Worm (Caenorhabditis elegans): ENCODE measurements around the gene F41E7.6.

The F41E7.6 gene

ce11 chrX:10315905-10316304, 5.6 kb upstream of the F41E7.6 start, which contains the start of gene F41E7.9:
F41E7.9 (minus strand) TSS chrX:10316005.
- no peak for TF ChIP-seq ama-1 (optimal IDR thresholded peaks at IDR 0.05)
- no peak for TF ChIP-seq ama-1 (GFP tag; optimal IDR thresholded peaks at IDR 0.05)
- no peak for TF ChIP-seq snpc-1.1 (tag; optimal IDR thresholded peaks at IDR 0.05; ENCODE audit: insufficient read depth)
- TF ChIP-seq tbp1 (GFP tag; optimal IDR thresholded peaks at IDR 0.05), result no peak
- TF ChIP-seq nfyb-1 (GFP tag; IDR thresholded peaks at IDR 0.05), result no peak
- no peak for TF ChIP-seq Y53F4B.3 (GFP tag; IDR thresholded peaks at IDR 0.05)
- no peak for TF ChIP-seq zim-3 (tag; optimal IDR thresholded peaks at IDR 0.05)
- no peak for TF ChIP-seq D2030.7 (GFP tag; IDR thresholded peaks at IDR 0.05)
- no peak for TF ChIP-seq xnd-1 (tag; optimal IDR thresholded peaks at IDR 0.05)
- TF ChIP-seq nhr-80 (tag; optimal IDR thresholded peaks at IDR 0.05), result no peak
- no peak for TF ChIP-seq attf-3 (GFP tag; conservative IDR thresholded peaks at IDR 0.05)
- no peak for TF ChIP-seq ztf-18 (tag; optimal IDR thresholded peaks at IDR 0.05)
- no peak for TF ChIP-seq madf-10 (tag; optimal IDR thresholded peaks at IDR 0.05)

- TF ChIP-seq let-607 (tag; optimal IDR thresholded peaks at IDR 0.05) (no peak), ztf-26 (tag; optimal IDR thresholded peaks at IDR 0.05) (no peak)
Measured at ce11 chrX:10307495-10307894, 2.8 kb downstream of the F41E7.6 start, which contains the start of gene F41E7.7. F41E7.7 (plus strand) TSS chrX:10307795.

- TF ChIP-seq gei-17 (GFP tag; optimal IDR thresholded peaks at IDR 0.05), result no peak
- no peak for TF ChIP-seq aptf-3 (GFP tag; IDR thresholded peaks at IDR 0.05)
- no peak for TF ChIP-seq ama-1 (optimal IDR thresholded peaks at IDR 0.05)
- no peak for TF ChIP-seq ama-1 (GFP tag; optimal IDR thresholded peaks at IDR 0.05)
- TF ChIP-seq mxl-1 (tag; optimal IDR thresholded peaks at IDR 0.05), result no peak
- no peak for TF ChIP-seq lin-35 (GFP tag; optimal IDR thresholded peaks at IDR 0.05)
- TF ChIP-seq T26A5.8 (tag; optimal IDR thresholded peaks at IDR 0.05), result no peak
- TF ChIP-seq hsf-1 (GFP tag; IDR thresholded peaks at IDR 0.05), result no peak
- no peak for TF ChIP-seq atf-7 (tag; optimal IDR thresholded peaks at IDR 0.05)
- no peak for TF ChIP-seq nfya-1 (tag; optimal IDR thresholded peaks at IDR 0.05; ENCODE audit: borderline replicate concordance, insufficient read depth)
- TF ChIP-seq dox-1 (GFP tag; IDR thresholded peaks at IDR 0.05), result no peak
- TF ChIP-seq akir-1 (GFP tag; optimal IDR thresholded peaks at IDR 0.05), result no peak
- no peak for TF ChIP-seq F37B4.10 (GFP tag; IDR thresholded peaks at IDR 0.05)
- TF ChIP-seq sdz-38 (tag; optimal IDR thresholded peaks at IDR 0.05), result no peak
- TF ChIP-seq attf-5 (GFP tag; optimal IDR thresholded peaks at IDR 0.05), result no peak
- no peak for TF ChIP-seq tbp1 (GFP tag; optimal IDR thresholded peaks at IDR 0.05)
- TF ChIP-seq ceh-40 (GFP tag; IDR thresholded peaks at IDR 0.05), result no peak
- TF ChIP-seq snpc-1.3 (tag; optimal IDR thresholded peaks at IDR 0.05; ENCODE audit: insufficient read depth), result no peak
- TF ChIP-seq sea-2 (GFP tag; IDR thresholded peaks at IDR 0.05), result no peak
- TF ChIP-seq tlf-1 (GFP tag; optimal IDR thresholded peaks at IDR 0.05), result no peak
- TF ChIP-seq B0035.1 (tag; optimal IDR thresholded peaks at IDR 0.05), result no peak
Measured at ce11 chrX:10306923-10307322, 3.3 kb downstream of the F41E7.6 start.

ce11 chrX:10306289-10306688, 4.0 kb downstream of the F41E7.6 start, which contains the start of gene cnc-8:
cnc-8 (plus strand) TSS chrX:10306595.
- TF ChIP-seq mcd-1 (GFP tag; IDR thresholded peaks at IDR 0.05) (no peak), atf-7 (tag; optimal IDR thresholded peaks at IDR 0.05) (peak; percentile 70), F57A8.1 (GFP tag; optimal IDR thresholded peaks at IDR 0.05) (no peak), egl-44 (GFP tag; IDR thresholded peaks at IDR 0.05) (no peak), mes-4 (tag; optimal IDR thresholded peaks at IDR 0.05) (no peak)

Measured in whole organism, young adult.